Worm (Caenorhabditis elegans) whole organism, young adult: ENCODE data around the gene C32D5.8.

Source experiments
- F10E7.11 ChIP-seq: sonication (generic microtip); optimal IDR thresholded peaks from 2 replicates; lab custom pipeline; 2017; ENCODE audit warnings: mild to moderate bottlenecking, missing genetic modification characterization, moderate library complexity, missing compliant biosample characterization
- F22D6.2 ChIP-seq: sonication (generic microtip); optimal IDR thresholded peaks from 2 replicates; lab custom pipeline; 2016; ENCODE audit warnings: mild to moderate bottlenecking, missing genetic modification characterization, missing compliant biosample characterization
- F33H1.4 ChIP-seq: fragments of 200-800 bp; sonication (Bioruptor generic); IDR thresholded peaks from 2 replicates; pipeline ENCODE4 v1.3.6; 2022; ENCODE audit warnings: missing genetic modification reagents, missing genetic modification characterization, missing compliant biosample characterization
- F37B4.10 ChIP-seq: fragments of 200-800 bp; sonication (Bioruptor generic); IDR thresholded peaks from 2 replicates; pipeline ENCODE4 v1.3.6; 2022; ENCODE audit warnings: missing genetic modification characterization, missing compliant biosample characterization
- F52B5.7 ChIP-seq: sonication (generic microtip); optimal IDR thresholded peaks from 2 replicates; lab custom pipeline; 2016; ENCODE audit warnings: mild to moderate bottlenecking, missing genetic modification characterization, missing compliant biosample characterization
- K12H6.12 ChIP-seq: fragments of 200-800 bp; sonication (Bioruptor generic); optimal IDR thresholded peaks from 2 replicates; lab custom pipeline; 2018; ENCODE audit warnings: mild to moderate bottlenecking, missing genetic modification characterization, missing compliant biosample characterization
- T07F8.4 ChIP-seq: sonication (generic microtip); optimal IDR thresholded peaks from 2 replicates; lab custom pipeline; 2016; ENCODE audit warnings: mild to moderate bottlenecking, missing genetic modification characterization, moderate library complexity, missing compliant biosample characterization
- Y53F4B.3 ChIP-seq: fragments of 200-800 bp; sonication (Bioruptor generic); IDR thresholded peaks from 2 replicates; pipeline ENCODE4 v1.3.6; 2022; ENCODE audit warnings: missing genetic modification reagents, missing genetic modification characterization, missing compliant biosample characterization
- Y56A3A.18 ChIP-seq: fragments of 200-800 bp; sonication (Bioruptor generic); IDR thresholded peaks from 2 replicates; pipeline ENCODE4 v1.3.6; 2022; ENCODE audit warnings: missing genetic modification reagents, missing genetic modification characterization, missing compliant biosample characterization
- akir-1 ChIP-seq: fragments of 200-800 bp; sonication (Bioruptor generic); optimal IDR thresholded peaks from 2 replicates; lab custom pipeline; 2018; ENCODE audit warnings: mild to moderate bottlenecking, missing genetic modification characterization, moderate library complexity, missing compliant biosample characterization
- attf-5 ChIP-seq: fragments of 200-800 bp; sonication (Bioruptor generic); optimal IDR thresholded peaks from 2 replicates; lab custom pipeline; 2018; ENCODE audit warnings: mild to moderate bottlenecking, missing genetic modification characterization, missing compliant biosample characterization
- ccch-3 ChIP-seq: fragments of 200-800 bp; sonication (Bioruptor generic); optimal IDR thresholded peaks from 2 replicates; lab custom pipeline; 2018; ENCODE audit warnings: mild to moderate bottlenecking, missing genetic modification characterization, missing compliant biosample characterization
- cebp-1 ChIP-seq, 2 experiments: fragments of 200-800 bp in 1 of 2; sonication (Bioruptor generic) in 1 of 2; sonication (generic microtip) in 1 of 2; IDR thresholded peaks in 1 of 2; optimal IDR thresholded peaks in 1 of 2; 2 replicates each; pipeline versions ENCODE4 v1.3.6 to Lab custom; 2017 to 2022; ENCODE audit warnings: missing compliant biosample characterization in 2 of 2, missing genetic modification characterization in 2 of 2, mild to moderate bottlenecking in 1 of 2, missing genetic modification reagents in 1 of 2, moderate library complexity in 1 of 2
- ceh-27 ChIP-seq: fragments of 200-800 bp; sonication (Bioruptor generic); optimal IDR thresholded peaks from 2 replicates; lab custom pipeline; 2018; ENCODE audit warnings: mild to moderate bottlenecking, missing genetic modification characterization, moderate library complexity, missing compliant biosample characterization
- ceh-58 ChIP-seq: fragments of 200-800 bp; sonication (Bioruptor generic); IDR thresholded peaks from 2 replicates; pipeline ENCODE4 v1.3.6; 2022; ENCODE audit warnings: missing genetic modification characterization, missing compliant biosample characterization
- chd-7 ChIP-seq: sonication (generic microtip); optimal IDR thresholded peaks from 2 replicates; lab custom pipeline; 2016; ENCODE audit warnings: mild to moderate bottlenecking, missing genetic modification characterization, moderate library complexity, missing compliant biosample characterization
- dox-1 ChIP-seq: fragments of 200-800 bp; sonication (Bioruptor generic); IDR thresholded peaks from 2 replicates; pipeline ENCODE4 v1.3.6; 2022; ENCODE audit warnings: missing genetic modification reagents, missing genetic modification characterization, missing compliant biosample characterization
- ekl-4 ChIP-seq: fragments of 200-800 bp; sonication (Bioruptor generic); IDR thresholded peaks from 2 replicates; pipeline ENCODE4 v1.3.6; 2022; ENCODE audit warnings: missing genetic modification reagents, missing genetic modification characterization, missing compliant biosample characterization
- ets-4 ChIP-seq: fragments of 200-800 bp; sonication (Bioruptor generic); optimal IDR thresholded peaks from 2 replicates; lab custom pipeline; 2018; ENCODE audit warnings: mild to moderate bottlenecking, missing genetic modification characterization, missing compliant biosample characterization
- hmg-1.2 ChIP-seq: fragments of 200-800 bp; sonication (Bioruptor generic); IDR thresholded peaks from 2 replicates; pipeline ENCODE4 v1.3.6; 2022; ENCODE audit warnings: missing genetic modification reagents, missing genetic modification characterization, missing compliant biosample characterization
- hsf-1 ChIP-seq: fragments of 200-800 bp; sonication (Bioruptor generic); IDR thresholded peaks from 2 replicates; pipeline ENCODE4 v1.3.6; 2022; ENCODE audit warnings: missing genetic modification reagents, missing genetic modification characterization, missing compliant biosample characterization
- let-526 ChIP-seq: fragments of 200-800 bp; sonication (Bioruptor generic); IDR thresholded peaks from 2 replicates; pipeline ENCODE4 v1.3.6; 2022; ENCODE audit warnings: missing genetic modification reagents, missing genetic modification characterization, missing compliant biosample characterization
- lin-35 ChIP-seq, 3 experiments: fragments of 150-350 bp in 2 of 3; sonication (generic microtip) in 1 of 3; optimal IDR thresholded peaks; 2 replicates each; lab custom pipeline; 2014 to 2018; ENCODE audit warnings: missing biosample characterization in 3 of 3, missing genetic modification characterization in 3 of 3, missing genetic modification reagents in 3 of 3
- lin-54 ChIP-seq: fragments of 200-800 bp; sonication (Bioruptor generic); optimal IDR thresholded peaks from 2 replicates; lab custom pipeline; 2018; ENCODE audit warnings: mild to moderate bottlenecking, missing genetic modification characterization, missing compliant biosample characterization
- lir-1 ChIP-seq: fragments of 200-800 bp; sonication (Bioruptor generic); conservative IDR thresholded peaks from 2 replicates; pipeline ENCODE4 v1.3.6; 2022; ENCODE audit warnings: missing genetic modification reagents, missing genetic modification characterization, missing compliant biosample characterization
- mcd-1 ChIP-seq: fragments of 200-800 bp; sonication (Bioruptor generic); IDR thresholded peaks from 2 replicates; pipeline ENCODE4 v1.3.6; 2022; ENCODE audit warnings: missing genetic modification reagents, missing genetic modification characterization, missing compliant biosample characterization
- mel-28 ChIP-seq: sonication (generic microtip); optimal IDR thresholded peaks from 2 replicates; lab custom pipeline; 2016; ENCODE audit warnings: borderline replicate concordance, mild to moderate bottlenecking, missing genetic modification characterization, missing compliant biosample characterization
- nfya-1 ChIP-seq: sonication (generic microtip); optimal IDR thresholded peaks from 2 replicates; lab custom pipeline; 2017; ENCODE audit warnings: antibody characterized with exemption, missing compliant biosample characterization, missing genetic modification characterization, borderline replicate concordance; ENCODE audit not compliant: insufficient read depth
- nfyb-1 ChIP-seq: fragments of 200-800 bp; sonication (Bioruptor generic); IDR thresholded peaks from 2 replicates; pipeline ENCODE4 v1.3.6; 2022; ENCODE audit warnings: missing genetic modification reagents, missing genetic modification characterization, missing compliant biosample characterization
- nhr-90 ChIP-seq: sonication (generic microtip); optimal IDR thresholded peaks from 2 replicates; lab custom pipeline; 2016; ENCODE audit warnings: missing genotype, mild to moderate bottlenecking, missing genetic modification characterization, missing compliant biosample characterization
- rcor-1 ChIP-seq: fragments of 200-800 bp; sonication (Bioruptor generic); IDR thresholded peaks from 2 replicates; pipeline ENCODE4 v1.3.6; 2022; ENCODE audit warnings: missing genetic modification reagents, missing genetic modification characterization, missing compliant biosample characterization
- rec-8 ChIP-seq, 2 experiments: sonication (generic microtip); optimal IDR thresholded peaks; 2 replicates each; lab custom pipeline; 2016; ENCODE audit warnings: mild to moderate bottlenecking in 2 of 2, missing genetic modification characterization in 2 of 2, missing genetic modification reagents in 2 of 2, missing genotype in 2 of 2, missing biosample characterization in 1 of 2, missing compliant biosample characterization in 1 of 2, moderate library complexity in 1 of 2
- repo-1 ChIP-seq: sonication (generic microtip); optimal IDR thresholded peaks from 2 replicates; lab custom pipeline; 2017; ENCODE audit warnings: mild to moderate bottlenecking, missing genetic modification characterization, missing compliant biosample characterization
- rpc-1 ChIP-seq, 2 experiments: fragments of 150-350 bp in 1 of 2; sonication (generic microtip) in 1 of 2; optimal IDR thresholded peaks; 2 replicates each; lab custom pipeline; 2014 to 2018; ENCODE audit warnings: missing biosample characterization in 1 of 2, missing genetic modification characterization in 1 of 2, missing genetic modification reagents in 1 of 2, missing genotype in 1 of 2
- sdz-38 ChIP-seq: sonication (generic microtip); optimal IDR thresholded peaks from 2 replicates; lab custom pipeline; 2016; ENCODE audit warnings: missing genotype, missing genetic modification characterization, missing compliant biosample characterization
- snpc-3.4 ChIP-seq: sonication (generic microtip); optimal IDR thresholded peaks from 2 replicates; lab custom pipeline; 2017; ENCODE audit warnings: missing genetic modification characterization, mild to moderate bottlenecking, missing compliant biosample characterization, antibody characterized with exemption, moderate library complexity, missing genotype, missing genetic modification reagents
- tbx-9 ChIP-seq: sonication (generic microtip); optimal IDR thresholded peaks from 2 replicates; lab custom pipeline; 2016; ENCODE audit warnings: borderline replicate concordance, missing genetic modification characterization, inconsistent platforms, missing compliant biosample characterization
- tlf-1 ChIP-seq: fragments of 200-800 bp; sonication (Bioruptor generic); optimal IDR thresholded peaks from 2 replicates; lab custom pipeline; 2018; ENCODE audit warnings: mild to moderate bottlenecking, missing genetic modification characterization, missing compliant biosample characterization
- unc-62 ChIP-seq: fragments of 150-350 bp; optimal IDR thresholded peaks from 2 replicates; lab custom pipeline; 2014; ENCODE audit warnings: missing biosample characterization, missing genetic modification reagents, missing genetic modification characterization
- xnd-1 ChIP-seq: sonication (generic microtip); optimal IDR thresholded peaks from 2 replicates; lab custom pipeline; 2016; ENCODE audit warnings: missing genotype, missing genetic modification reagents, missing genetic modification characterization, missing compliant biosample characterization
- zim-3 ChIP-seq: sonication (generic microtip); optimal IDR thresholded peaks from 2 replicates; lab custom pipeline; 2017; ENCODE audit warnings: mild to moderate bottlenecking, missing genetic modification characterization, moderate library complexity, missing compliant biosample characterization
- ztf-18 ChIP-seq: sonication (generic microtip); optimal IDR thresholded peaks from 2 replicates; lab custom pipeline; 2016; ENCODE audit warnings: missing genotype, mild to moderate bottlenecking, missing genetic modification characterization, missing compliant biosample characterization
- ztf-25 ChIP-seq: fragments of 200-800 bp; sonication (Bioruptor generic); IDR thresholded peaks from 2 replicates; pipeline ENCODE4 v1.3.6; 2022; ENCODE audit warnings: missing genetic modification reagents, missing genetic modification characterization, missing compliant biosample characterization
- ztf-26 ChIP-seq: sonication (generic microtip); optimal IDR thresholded peaks from 2 replicates; lab custom pipeline; 2017; ENCODE audit warnings: missing genetic modification characterization, missing compliant biosample characterization
- ztf-28 ChIP-seq: fragments of 200-800 bp; sonication (Bioruptor generic); IDR thresholded peaks from 2 replicates; pipeline ENCODE4 v1.3.6; 2022; ENCODE audit warnings: missing genetic modification reagents, missing genetic modification characterization, missing compliant biosample characterization

The C32D5.8 gene

DNA sequence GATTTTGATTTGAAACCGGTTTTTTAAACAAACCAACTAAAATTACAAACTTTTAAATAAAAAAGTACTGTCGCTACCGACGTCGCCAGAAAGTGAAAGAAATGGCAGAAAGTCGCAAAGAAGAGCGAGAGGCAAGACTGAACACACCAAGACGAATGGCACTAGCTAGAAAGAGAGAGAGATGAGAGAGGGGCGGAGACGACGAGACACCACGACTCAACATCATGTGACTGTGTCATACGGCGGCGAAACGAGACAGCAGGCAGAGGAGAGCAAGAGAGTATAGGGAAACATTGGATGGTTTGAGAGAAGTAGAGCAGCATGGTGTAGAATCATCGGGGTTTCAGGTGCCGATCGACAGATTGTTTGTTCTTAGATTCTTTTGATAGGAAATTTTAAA, 2.6 kb upstream of the C32D5.8 start (continued):
- peak; percentile 54; the same call in 1 of the 2 replicates for TF ChIP-seq dox-1 (GFP tag; lab: Robert Waterston, UW)
- no peak for TF ChIP-seq ceh-58
- no peak for TF ChIP-seq xnd-1 (tag; lab: Kevin White, UChicago)
- no peak for TF ChIP-seq F10E7.11
- peak; percentile 52 for TF ChIP-seq repo-1 (tag; lab: Kevin White, UChicago)
- TF ChIP-seq rpc-1 (optimal IDR thresholded peaks at IDR 0.05; lab: Kevin White, UChicago) = no peak
- no peak for TF ChIP-seq rpc-1 (tag; optimal IDR thresholded peaks at IDR 0.05; lab: Kevin White, UChicago)
- TF ChIP-seq ztf-25 (GFP tag; lab: Robert Waterston, UW) = no peak
- no peak for TF ChIP-seq snpc-3.4 (tag; lab: Kevin White, UChicago)
- TF ChIP-seq Y53F4B.3 (GFP tag; lab: Robert Waterston, UW) = no peak
- no peak for TF ChIP-seq zim-3 (tag; lab: Kevin White, UChicago)
- peak; percentile 63 for TF ChIP-seq ztf-18 (tag; lab: Kevin White, UChicago)
- 0 out of 2 replicates have a peak, but pooled peaks have one; percentile 53 for TF ChIP-seq hsf-1
- no peak for TF ChIP-seq mel-28
- peak; percentile 52 for TF ChIP-seq F22D6.2 (tag; lab: Kevin White, UChicago)
- no peak for TF ChIP-seq F37B4.10 (GFP tag; lab: Robert Waterston, UW)
- TF ChIP-seq lin-35 (GFP tag; optimal IDR thresholded peaks at IDR 0.05; lab: Kevin White, UChicago) = peak in 1 of 3 experiments; percentile 80
- TF ChIP-seq let-526 = peak; percentile 75; the same call in 1 of the 2 replicates
- peak; percentile 80 for TF ChIP-seq hmg-1.2 (GFP tag; lab: Robert Waterston, UW)
- 0 out of 2 replicates have a peak, but pooled peaks have one; percentile 28 for TF ChIP-seq rcor-1
- no peak for TF ChIP-seq Y56A3A.18
- TF ChIP-seq lin-54 (GFP tag; lab: Kevin White, UChicago) = peak; percentile 72
- no peak for TF ChIP-seq sdz-38 (tag; lab: Kevin White, UChicago)
- TF ChIP-seq tbx-9 (tag; lab: Kevin White, UChicago) = no peak
- peak; percentile 64 for TF ChIP-seq tlf-1
- TF ChIP-seq rec-8 (tag; optimal IDR thresholded peaks at IDR 0.05; lab: Kevin White, UChicago) = no peak
- no peak for TF ChIP-seq nfya-1 (tag; lab: Kevin White, UChicago)
- TF ChIP-seq mcd-1 (GFP tag; lab: Robert Waterston, UW) = peak; percentile 85
- TF ChIP-seq nhr-90 (tag; lab: Kevin White, UChicago) = no peak
- TF ChIP-seq akir-1 (GFP tag; lab: Kevin White, UChicago) = no peak
- TF ChIP-seq cebp-1 (GFP tag; IDR thresholded peaks at IDR 0.05; lab: Robert Waterston, UW) = peak; percentile 65
- peak; percentile 87 for TF ChIP-seq cebp-1 (tag; optimal IDR thresholded peaks at IDR 0.05; lab: Kevin White, UChicago)
- TF ChIP-seq unc-62 (GFP tag; lab: Kevin White, UChicago) = peak; percentile 88
- TF ChIP-seq nfyb-1 = peak; percentile 57; the same call in 1 of the 2 replicates
- TF ChIP-seq ztf-26 = peak; percentile 67
- no peak for TF ChIP-seq F33H1.4 (GFP tag; lab: Robert Waterston, UW)
- TF ChIP-seq ets-4 (GFP tag; lab: Kevin White, UChicago) = peak; percentile 48
- TF ChIP-seq lir-1 (GFP tag; lab: Robert Waterston, UW) = peak; percentile 69; the same call in 1 of the 2 replicates
- no peak for TF ChIP-seq T07F8.4 (tag; lab: Kevin White, UChicago)
- peak; percentile 82 for TF ChIP-seq attf-5
- TF ChIP-seq ekl-4 (GFP tag; lab: Robert Waterston, UW) = peak; percentile 90
- peak; percentile 87 for TF ChIP-seq ceh-27 (GFP tag; lab: Kevin White, UChicago)
- TF ChIP-seq K12H6.12 = peak; percentile 75
- TF ChIP-seq ccch-3 (GFP tag; lab: Kevin White, UChicago) = no peak
- no peak for TF ChIP-seq F52B5.7 (tag; lab: Kevin White, UChicago)
- peak; percentile 64 for TF ChIP-seq chd-7
- no peak for TF ChIP-seq ztf-28 (GFP tag; lab: Robert Waterston, UW)
